Worm (Caenorhabditis elegans) whole organism, L3 larva: Measurements from ENCODE around the gene F11C7.2.

Experiments
- egl-27 ChIP-seq: sonication (generic microtip); optimal IDR thresholded peaks from 4 replicates; lab custom pipeline; 2017; ENCODE audit warnings: missing biosample characterization, missing genetic modification reagents, missing genetic modification characterization
- elt-2 ChIP-seq: sonication (generic microtip); optimal IDR thresholded peaks from 2 replicates; lab custom pipeline; 2016; ENCODE audit warnings: missing genetic modification reagents, mild to moderate bottlenecking, missing genetic modification characterization, missing compliant biosample characterization

DNA sequence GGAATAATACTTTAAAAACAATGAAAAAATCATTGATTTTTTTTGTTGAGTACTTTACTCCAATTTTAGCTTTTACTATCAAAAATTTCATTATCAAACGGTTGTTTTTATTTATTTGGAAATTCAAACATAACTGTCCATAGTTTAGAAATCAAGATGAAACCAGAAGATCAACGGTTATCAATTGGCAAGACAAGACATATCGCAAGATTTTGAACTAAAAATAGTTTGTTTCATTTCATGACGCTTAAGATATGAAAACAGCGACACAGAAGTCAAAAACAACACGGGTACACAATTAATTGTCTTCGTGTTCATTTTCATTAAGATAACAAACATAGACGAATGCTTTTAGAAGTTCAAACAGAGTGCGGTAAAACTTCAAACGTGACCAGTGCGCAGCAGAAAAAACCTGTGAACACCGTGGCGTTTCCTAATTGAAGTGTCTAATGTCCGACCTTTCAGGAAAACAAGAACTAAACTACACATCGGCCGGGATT is 20.9 kb downstream of the F11C7.2 start:
- TF ChIP-seq egl-27 (tag; lab: Kevin White, UChicago) = no peak
- no peak for TF ChIP-seq elt-2
